Worm (Caenorhabditis elegans) whole organism, L4 larva: ENCODE results near the gene C48B4.8.

Source experiments
- ceh-82 ChIP-seq: sonication (generic microtip); optimal IDR thresholded peaks from 2 replicates; lab custom pipeline; 2017; ENCODE audit warnings: missing biosample characterization, missing genetic modification characterization
- dve-1 ChIP-seq: sonication (generic microtip); optimal IDR thresholded peaks from 2 replicates; lab custom pipeline; 2017; ENCODE audit warnings: antibody characterized with exemption, mild to moderate bottlenecking, missing genetic modification characterization, missing compliant biosample characterization; ENCODE audit not compliant: insufficient read depth

DNA sequence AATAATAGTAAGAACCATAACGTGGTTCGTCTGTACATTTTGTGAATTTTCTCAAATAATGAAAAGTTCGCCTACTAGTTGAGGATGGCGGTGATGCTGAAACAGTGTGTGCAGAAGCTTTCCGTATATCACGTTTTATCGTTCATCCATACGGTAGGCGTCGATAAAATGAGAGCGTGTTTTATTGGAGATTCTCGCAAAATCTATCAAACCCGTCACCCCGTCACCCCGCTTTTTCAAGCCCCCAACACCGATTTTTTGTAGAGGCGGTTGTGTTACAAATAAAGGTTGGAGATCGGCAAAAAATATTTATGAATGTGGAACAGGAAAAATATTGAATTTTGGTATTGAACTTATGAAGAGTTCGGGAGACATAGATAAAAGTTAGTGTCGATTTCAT is 47.6 kb upstream of the C48B4.8 start, which contains the start of gene clec-161:
- TF ChIP-seq ceh-82 (tag; lab: Kevin White, UChicago) = no peak
- TF ChIP-seq dve-1 (tag; lab: Kevin White, UChicago) = no peak
